Fruit fly (Drosophila melanogaster): ENCODE results near the gene CG17026.

DNA sequence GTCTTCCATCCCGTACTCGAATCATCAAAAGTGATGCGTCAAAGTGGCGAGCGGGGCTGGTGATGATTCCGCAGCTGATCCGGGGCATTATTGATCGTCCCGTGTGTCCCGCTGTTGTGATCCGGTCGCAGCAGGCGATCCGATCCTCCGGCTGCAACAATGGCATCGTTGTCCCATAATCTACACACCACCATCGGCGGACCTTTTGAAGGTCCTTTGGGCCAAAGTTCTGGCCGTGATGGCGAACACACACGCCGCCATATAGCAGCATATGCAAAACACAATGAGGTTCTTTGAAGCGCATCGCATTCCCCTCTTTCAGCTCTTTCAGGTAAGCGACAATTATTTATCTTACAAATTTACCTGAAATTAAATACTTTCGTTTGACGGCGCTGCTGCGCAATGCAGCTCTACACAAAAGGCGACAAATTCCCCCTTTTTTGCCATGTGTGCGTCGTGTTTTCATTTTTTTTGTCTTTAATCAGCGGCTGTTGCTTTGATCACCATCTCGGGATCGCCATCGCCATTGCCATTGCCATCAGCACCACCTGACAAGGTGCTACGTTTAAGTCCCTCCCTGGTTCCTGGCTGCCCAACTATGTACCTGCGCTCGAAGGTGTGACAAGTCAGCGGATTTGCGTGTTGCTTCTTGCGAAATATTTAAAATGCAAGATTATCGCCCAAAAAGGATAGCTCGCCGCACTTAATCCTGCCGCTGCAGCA, 42.5 kb downstream of the CG17026 start:
- TF ChIP-seq psq (optimal IDR thresholded peaks at IDR 0.05) (no peak), Myc (optimal IDR thresholded peaks at IDR 0.05) (no peak), insv (optimal IDR thresholded peaks at IDR 0.05) (no peak), h (optimal IDR thresholded peaks at IDR 0.05) (no peak), Sin3A (optimal IDR thresholded peaks at IDR 0.05) (no peak), ttk (optimal IDR thresholded peaks at IDR 0.05) (no peak)
